Fruit fly (Drosophila melanogaster) whole organism, wandering third instar larva: Measurements from ENCODE around the gene kuk.

ENCODE experiments used
- Abd-B ChIP-seq: fragments of >200 bp; optimal IDR thresholded peaks from 2 replicates; lab custom pipeline; 2017; ENCODE audit warnings: missing biosample characterization, missing genetic modification characterization
- CG32264 ChIP-seq: fragments of 200-800 bp; sonication (Bioruptor generic); optimal IDR thresholded peaks from 2 replicates; lab custom pipeline; 2016; ENCODE audit warnings: missing biosample characterization, missing genetic modification characterization
- CG9705 ChIP-seq: fragments of 200-800 bp; sonication (Bioruptor generic); optimal IDR thresholded peaks from 2 replicates; lab custom pipeline; 2018; ENCODE audit warnings: missing biosample characterization, mild to moderate bottlenecking, missing genetic modification characterization
- CrebA ChIP-seq: fragments of 200-800 bp; sonication (Bioruptor generic); optimal IDR thresholded peaks from 2 replicates; lab custom pipeline; 2016; ENCODE audit warnings: missing biosample characterization, mild to moderate bottlenecking, missing genetic modification characterization, borderline replicate concordance
- Dfd ChIP-seq: fragments of >200 bp; optimal IDR thresholded peaks from 2 replicates; lab custom pipeline; 2017; ENCODE audit warnings: missing biosample characterization, missing genetic modification characterization
- Dif ChIP-seq: fragments of 200-275, 200-300 bp; sonication (Bioruptor generic); optimal IDR thresholded peaks from 2 replicates; lab custom pipeline; 2018; ENCODE audit warnings: missing biosample characterization, missing genetic modification characterization; ENCODE audit not compliant: partially characterized antibody
- GATAd ChIP-seq: sonication (Bioruptor generic); optimal IDR thresholded peaks from 2 replicates; lab custom pipeline; 2016; ENCODE audit warnings: missing biosample characterization, missing genetic modification characterization
- HLH106 ChIP-seq: fragments of 200-800 bp; optimal IDR thresholded peaks from 3 replicates; lab custom pipeline; 2019; ENCODE audit warnings: missing biosample characterization, mild to moderate bottlenecking, missing genetic modification characterization, moderate library complexity
- Hnf4 ChIP-seq: fragments of 200-800 bp; sonication (Bioruptor generic); optimal IDR thresholded peaks from 2 replicates; lab custom pipeline; 2016; ENCODE audit warnings: missing biosample characterization, mild to moderate bottlenecking, missing genetic modification characterization
- Hr78 ChIP-seq: fragments of >200 bp; optimal IDR thresholded peaks from 2 replicates; lab custom pipeline; 2017; ENCODE audit warnings: missing biosample characterization, missing genetic modification characterization
- Hr83 ChIP-seq: fragments of 200-300 bp; sonication (Bioruptor generic); optimal IDR thresholded peaks from 2 replicates; lab custom pipeline; 2016; ENCODE audit warnings: missing biosample characterization, mild to moderate bottlenecking, missing genetic modification characterization, moderate library complexity; ENCODE audit not compliant: poor library complexity, severe bottlenecking
- Jra ChIP-seq: sonication (Bioruptor generic); optimal IDR thresholded peaks from 2 replicates; lab custom pipeline; 2016; ENCODE audit warnings: missing biosample characterization, missing genetic modification characterization
- Mio ChIP-seq: sonication (Bioruptor generic); optimal IDR thresholded peaks from 2 replicates; lab custom pipeline; 2016; ENCODE audit warnings: missing biosample characterization, missing genetic modification characterization
- Myc ChIP-seq: fragments of >200 bp; optimal IDR thresholded peaks from 2 replicates; lab custom pipeline; 2017
- N ChIP-seq: fragments of >200 bp; optimal IDR thresholded peaks from 2 replicates; lab custom pipeline; 2018; ENCODE audit warnings: missing biosample characterization, missing external identifiers, missing genetic modification characterization
- OdsH ChIP-seq: fragments of 200-800 bp; sonication (Bioruptor generic); optimal IDR thresholded peaks from 2 replicates; lab custom pipeline; 2016; ENCODE audit warnings: missing biosample characterization, mild to moderate bottlenecking, missing genetic modification characterization
- Rel ChIP-seq, 2 experiments: fragments of 200-800 bp; sonication (Bioruptor generic) in 1 of 2; optimal IDR thresholded peaks; 2 replicates in 1 of 2; 3 replicates in 1 of 2; lab custom pipeline; 2016 to 2019; ENCODE audit warnings: mild to moderate bottlenecking in 2 of 2, missing biosample characterization in 2 of 2, missing genetic modification characterization in 2 of 2, moderate library complexity in 1 of 2
- Sp1 ChIP-seq: fragments of 200-800 bp; sonication (Bioruptor generic); optimal IDR thresholded peaks from 3 replicates; lab custom pipeline; 2019; ENCODE audit warnings: missing biosample characterization, mild to moderate bottlenecking, missing genetic modification characterization, moderate library complexity
- Vsx2 ChIP-seq: fragments of 200-300, 225-300 bp; sonication (Bioruptor generic); optimal IDR thresholded peaks from 2 replicates; lab custom pipeline; 2018; ENCODE audit warnings: missing biosample characterization, missing genetic modification characterization; ENCODE audit not compliant: partially characterized antibody
- br ChIP-seq: fragments of 200-800 bp; sonication (Bioruptor generic); optimal IDR thresholded peaks from 2 replicates; lab custom pipeline; 2016; ENCODE audit warnings: missing biosample characterization, missing genetic modification characterization
- brk ChIP-seq: fragments of 200-800 bp; sonication (Bioruptor generic); optimal IDR thresholded peaks from 2 replicates; lab custom pipeline; 2016; ENCODE audit warnings: missing biosample characterization, mild to moderate bottlenecking, missing genetic modification characterization
- dl ChIP-seq, 2 experiments: fragments of 175-275, 200-275 bp in 1 of 2; fragments of 200-275 bp in 1 of 2; sonication (Bioruptor generic); optimal IDR thresholded peaks; lab custom pipeline; 2018; ENCODE audit warnings: mild to moderate bottlenecking in 2 of 2, missing biosample characterization in 2 of 2, missing genetic modification characterization in 2 of 2, moderate library complexity in 2 of 2; ENCODE audit not compliant: partially characterized antibody in 2 of 2, insufficient read depth in 1 of 2
- dmrt93B ChIP-seq: fragments of 200-800 bp; sonication (Bioruptor generic); optimal IDR thresholded peaks from 2 replicates; lab custom pipeline; 2018; ENCODE audit warnings: missing biosample characterization, mild to moderate bottlenecking, missing genetic modification characterization
- dsf ChIP-seq: sonication (Bioruptor generic); optimal IDR thresholded peaks from 2 replicates; lab custom pipeline; 2016; ENCODE audit warnings: missing biosample characterization, missing genetic modification characterization, borderline replicate concordance
- ey ChIP-seq: fragments of 200-800 bp; sonication (Bioruptor generic); optimal IDR thresholded peaks from 2 replicates; lab custom pipeline; 2016; ENCODE audit warnings: missing biosample characterization, missing genetic modification characterization
- foxo ChIP-seq, 2 experiments: fragments of 200-800 bp; sonication (Bioruptor generic); optimal IDR thresholded peaks; 2 replicates in 1 of 2; 3 replicates in 1 of 2; lab custom pipeline; 2016 to 2017; ENCODE audit warnings: missing biosample characterization in 2 of 2, missing genetic modification characterization in 2 of 2
- fru ChIP-seq: fragments of 200-800 bp; sonication (Bioruptor generic); optimal IDR thresholded peaks from 3 replicates; lab custom pipeline; 2016; ENCODE audit warnings: missing biosample characterization, mild to moderate bottlenecking, missing genetic modification characterization
- h ChIP-seq: fragments of 200-800 bp; sonication (Bioruptor generic); optimal IDR thresholded peaks from 3 replicates; lab custom pipeline; 2016; ENCODE audit warnings: missing biosample characterization, mild to moderate bottlenecking, missing genetic modification characterization
- jim ChIP-seq: fragments of 175-275, 200-325 bp; sonication (Bioruptor generic); optimal IDR thresholded peaks from 2 replicates; lab custom pipeline; 2016; ENCODE audit warnings: missing biosample characterization, mild to moderate bottlenecking, missing genetic modification characterization
- lola ChIP-seq: fragments of >200 bp; optimal IDR thresholded peaks from 2 replicates; lab custom pipeline; 2017; ENCODE audit warnings: missing biosample characterization, missing genetic modification characterization
- pan ChIP-seq: fragments of >200 bp; optimal IDR thresholded peaks from 2 replicates; lab custom pipeline; 2017
- psq ChIP-seq: fragments of 200-800 bp; sonication (Bioruptor generic); optimal IDR thresholded peaks from 3 replicates; lab custom pipeline; 2017; ENCODE audit warnings: missing biosample characterization, mild to moderate bottlenecking, missing genetic modification characterization, moderate library complexity
- rgr ChIP-seq: fragments of 200-800 bp; sonication (Bioruptor generic); optimal IDR thresholded peaks from 3 replicates; lab custom pipeline; 2016; ENCODE audit warnings: missing biosample characterization, mild to moderate bottlenecking, missing genetic modification characterization
- sage ChIP-seq: fragments of 200-800 bp; sonication (Bioruptor generic); optimal IDR thresholded peaks from 2 replicates; lab custom pipeline; 2016; ENCODE audit warnings: missing biosample characterization, mild to moderate bottlenecking, missing genetic modification characterization
- sv ChIP-seq: fragments of 200-800 bp; sonication (Bioruptor generic); optimal IDR thresholded peaks from 3 replicates; lab custom pipeline; 2016; ENCODE audit warnings: missing biosample characterization, missing genetic modification characterization
- tai ChIP-seq: sonication (Bioruptor generic); optimal IDR thresholded peaks from 2 replicates; lab custom pipeline; 2016; ENCODE audit warnings: missing biosample characterization, missing genetic modification characterization
- usp ChIP-seq: fragments of >200 bp; optimal IDR thresholded peaks from 2 replicates; lab custom pipeline; 2017; ENCODE audit warnings: missing biosample characterization, missing genetic modification characterization
- woc ChIP-seq: sonication (Bioruptor generic); optimal IDR thresholded peaks from 2 replicates; lab custom pipeline; 2016; ENCODE audit warnings: missing biosample characterization, mild to moderate bottlenecking, missing genetic modification characterization

The kuk gene

dm6 chr3R:17110880-17111726, 31.1 kb downstream of the kuk start:
- TF ChIP-seq pan (lab: Kevin White, UChicago) (no peak), HLH106 (tag; lab: Kevin White, UChicago) (no peak), ey (GFP tag; lab: Kevin White, UChicago) (no peak), Abd-B (GFP tag; lab: Kevin White, UChicago) (no peak), Rel (GFP tag; optimal IDR thresholded peaks at IDR 0.05; lab: Kevin White, UChicago) (no peak), Rel (tag; optimal IDR thresholded peaks at IDR 0.05; lab: Kevin White, UChicago) (peak; percentile 62), h (GFP tag; lab: Kevin White, UChicago) (peak; percentile 58), Vsx2 (GFP tag; lab: Kevin White, UChicago) (peak; percentile 35)

DNA sequence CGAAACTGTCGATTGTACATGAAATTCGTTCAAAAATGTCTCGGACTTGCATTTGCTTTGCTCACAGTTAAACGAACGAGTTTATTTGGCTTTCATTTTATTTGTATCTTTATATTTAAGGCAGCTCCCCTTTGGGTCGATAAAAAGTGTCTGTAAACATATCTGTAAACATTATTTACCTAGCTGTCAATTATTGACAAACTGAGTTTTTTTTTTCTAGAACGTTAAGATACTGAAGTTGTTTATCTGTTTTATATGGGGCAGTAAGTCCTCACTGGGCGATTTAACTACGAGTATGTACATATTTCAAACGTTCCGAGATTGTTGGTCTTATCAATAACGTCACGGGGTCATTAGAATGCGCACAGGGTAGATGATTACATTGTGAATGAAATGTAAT, 35.6 kb downstream of the kuk start:
- TF ChIP-seq lola (GFP tag; lab: Kevin White, UChicago) (no peak), jim (GFP tag; lab: Kevin White, UChicago) (no peak), h (GFP tag; lab: Kevin White, UChicago) (peak; percentile 40), sage (GFP tag; lab: Kevin White, UChicago) (peak; percentile 42), dsf (GFP tag; lab: Kevin White, UChicago) (no peak), brk (GFP tag; lab: Kevin White, UChicago) (peak; percentile 24), woc (GFP tag; lab: Kevin White, UChicago) (no peak), sv (GFP tag; lab: Kevin White, UChicago) (no peak), Hnf4 (GFP tag; lab: Kevin White, UChicago) (peak; percentile 3), Hr83 (peak; percentile 61), rgr (GFP tag; lab: Kevin White, UChicago) (no peak)

- TF ChIP-seq sage (GFP tag; lab: Kevin White, UChicago) (no peak), CG32264 (GFP tag; lab: Kevin White, UChicago) (no peak), jim (GFP tag; lab: Kevin White, UChicago) (no peak), woc (GFP tag; lab: Kevin White, UChicago) (peak; percentile 8), Vsx2 (GFP tag; lab: Kevin White, UChicago) (no peak), CG9705 (GFP tag; lab: Kevin White, UChicago) (no peak), lola (GFP tag; lab: Kevin White, UChicago) (no peak), usp (GFP tag; lab: Kevin White, UChicago) (no peak), brk (GFP tag; lab: Kevin White, UChicago) (no peak), dl (GFP tag; optimal IDR thresholded peaks at IDR 0.05; lab: Kevin White, UChicago; ENCODE audit: insufficient read depth in 1 of 2, partially characterized antibody in 2 of 2) (no peak), GATAd (GFP tag; lab: Kevin White, UChicago) (no peak), dsf (GFP tag; lab: Kevin White, UChicago) (no peak), fru (GFP tag; lab: Kevin White, UChicago) (peak; percentile 58), Hr83 (peak; percentile 47), rgr (GFP tag; lab: Kevin White, UChicago) (peak; percentile 26), dmrt93B (peak; percentile 17), ey (GFP tag; lab: Kevin White, UChicago) (peak; percentile 62), br (GFP tag; lab: Kevin White, UChicago) (peak; percentile 68), CrebA (GFP tag; lab: Kevin White, UChicago) (no peak), pan (lab: Kevin White, UChicago) (no peak), Myc (lab: Kevin White, UChicago) (no peak), Hr78 (GFP tag; lab: Kevin White, UChicago) (no peak), Abd-B (GFP tag; lab: Kevin White, UChicago) (no peak), Dfd (GFP tag; lab: Kevin White, UChicago) (no peak), foxo (GFP tag; optimal IDR thresholded peaks at IDR 0.05; lab: Kevin White, UChicago) (peak in 1 of 2 experiments; percentile 68), h (GFP tag; lab: Kevin White, UChicago) (peak; percentile 22), psq (GFP tag; lab: Kevin White, UChicago) (no peak), Sp1 (GFP tag; lab: Kevin White, UChicago) (no peak), Hnf4 (GFP tag; lab: Kevin White, UChicago) (peak; percentile 17), Rel (GFP tag; optimal IDR thresholded peaks at IDR 0.05; lab: Kevin White, UChicago) (no peak), Rel (tag; optimal IDR thresholded peaks at IDR 0.05; lab: Kevin White, UChicago) (no peak), OdsH (peak; percentile 28), Jra (GFP tag; lab: Kevin White, UChicago) (no peak), tai (GFP tag; lab: Kevin White, UChicago) (peak; percentile 2), sv (GFP tag; lab: Kevin White, UChicago) (no peak), Mio (GFP tag; lab: Kevin White, UChicago) (no peak), Dif (no peak), N (GFP tag; lab: Kevin White, UChicago) (no peak), HLH106 (tag; lab: Kevin White, UChicago) (peak; percentile 14)
These were observed 36.2 kb downstream of the kuk start for dm6 chr3R:17116231-17116630.
